Worm (Caenorhabditis elegans): ENCODE results near the gene srw-142.
"Not testable (repeated sequence)": the region's sequence is repeated elsewhere in the genome, so short reads cannot be mapped to it uniquely, and the experiment has no call there.

Gene srw-142

DNA sequence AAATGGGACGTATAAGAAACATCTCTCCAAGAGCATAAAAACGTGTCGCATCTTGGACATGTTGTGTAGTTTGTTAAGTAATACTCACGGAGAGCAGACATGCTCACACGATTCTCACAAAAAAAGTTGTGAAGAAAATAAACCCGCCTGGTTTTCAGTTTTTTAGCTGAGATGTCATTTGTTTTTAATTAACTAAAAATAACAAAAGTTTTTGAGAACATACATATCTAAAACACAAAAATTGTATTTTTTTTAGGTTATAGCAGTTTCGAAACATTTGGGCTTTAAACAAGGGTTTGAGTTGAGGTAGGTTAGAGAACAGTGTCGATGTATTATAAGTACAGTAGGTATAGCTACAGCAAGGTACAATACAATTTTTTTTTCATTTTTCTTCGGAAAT, 6.7 kb upstream of the srw-142 start, which contains the start of gene srh-88:
TSS of gene srh-88 (minus strand) at position 101 of the 400 bp plus-strand sequence.
- no peak for TF ChIP-seq fos-1 (tag; optimal IDR thresholded peaks at IDR 0.05)
- TF ChIP-seq ZK546.5 (tag; optimal IDR thresholded peaks at IDR 0.05), result no peak
- no peak for TF ChIP-seq unc-39 (tag; optimal IDR thresholded peaks at IDR 0.05)
- TF ChIP-seq alr-1 (tag; optimal IDR thresholded peaks at IDR 0.05), result no peak
- TF ChIP-seq lin-11 (tag; optimal IDR thresholded peaks at IDR 0.05), result no peak
- TF ChIP-seq crh-2 (tag; optimal IDR thresholded peaks at IDR 0.05), result no peak
- no peak for TF ChIP-seq ztf-4 (tag; optimal IDR thresholded peaks at IDR 0.05)
- TF ChIP-seq lin-13 (GFP tag; optimal IDR thresholded peaks at IDR 0.05), result no peak
- no peak for TF ChIP-seq sma-9 (GFP tag; optimal IDR thresholded peaks at IDR 0.05)
- TF ChIP-seq sma-9 (tag; optimal IDR thresholded peaks at IDR 0.05), result no peak
- no peak for TF ChIP-seq C34F6.9 (tag; optimal IDR thresholded peaks at IDR 0.05)
- TF ChIP-seq elt-3 (tag; optimal IDR thresholded peaks at IDR 0.05), result no peak
- TF ChIP-seq ceh-16 (tag; optimal IDR thresholded peaks at IDR 0.05), result no peak
- TF ChIP-seq unc-55 (GFP tag; optimal IDR thresholded peaks at IDR 0.05), result no peak
- no peak for TF ChIP-seq peb-1 (tag; optimal IDR thresholded peaks at IDR 0.05)
- no peak for TF ChIP-seq snpc-4 (tag; optimal IDR thresholded peaks at IDR 0.05)
- no peak for TF ChIP-seq R02D3.7 (tag; optimal IDR thresholded peaks at IDR 0.05)

DNA sequence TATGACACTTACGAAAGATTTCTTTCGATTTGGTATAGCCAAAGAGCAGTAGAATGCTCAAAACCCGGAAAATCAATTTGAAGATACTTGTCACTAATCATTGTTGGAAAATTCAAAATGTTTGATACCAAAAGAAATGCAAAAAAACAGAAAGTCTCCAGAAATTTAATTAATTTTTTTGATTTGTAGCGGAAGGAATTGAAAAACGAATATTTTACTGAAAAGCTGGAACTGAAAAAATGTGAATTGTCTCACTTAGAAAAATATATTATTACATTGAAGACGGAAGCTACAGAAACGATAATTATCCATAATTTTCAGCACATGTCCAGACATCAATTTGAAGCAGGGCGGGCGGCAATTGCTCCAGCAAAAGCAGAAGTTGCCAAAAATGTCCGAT, 4.9 kb upstream of the srw-142 start, which contains the start of gene srw-138:
TSS of gene srw-138 (minus strand) at position 101 of the 400 bp plus-strand sequence.
- TF ChIP-seq elt-1 (tag; optimal IDR thresholded peaks at IDR 0.05) (no peak), C34F6.9 (tag; optimal IDR thresholded peaks at IDR 0.05) (no peak), lin-11 (tag; optimal IDR thresholded peaks at IDR 0.05) (no peak), unc-39 (tag; optimal IDR thresholded peaks at IDR 0.05) (no peak), F13H6.1 (tag; optimal IDR thresholded peaks at IDR 0.05) (no peak), zag-1 (tag; optimal IDR thresholded peaks at IDR 0.05) (no peak), R02D3.7 (tag; optimal IDR thresholded peaks at IDR 0.05) (no peak), nhr-129 (tag; optimal IDR thresholded peaks at IDR 0.05) (no peak)

ce11 chrV:2960894-2961293, 2.8 kb upstream of the srw-142 start, which contains the start of gene srw-144:
TSS of gene srw-144 (minus strand) at chrV:2960994.
- TF ChIP-seq sma-9 (GFP tag; optimal IDR thresholded peaks at IDR 0.05) (no peak), sma-9 (tag; optimal IDR thresholded peaks at IDR 0.05) (no peak), unc-62 (GFP tag; optimal IDR thresholded peaks at IDR 0.05) (no peak), ztf-11 (tag; optimal IDR thresholded peaks at IDR 0.05) (no peak), R02D3.7 (tag; optimal IDR thresholded peaks at IDR 0.05) (no peak), sma-3 (GFP tag; optimal IDR thresholded peaks at IDR 0.05) (no peak), ztf-1 (GFP tag; conservative IDR thresholded peaks at IDR 0.05) (no peak), zag-1 (tag; optimal IDR thresholded peaks at IDR 0.05) (no peak), nhr-12 (tag; optimal IDR thresholded peaks at IDR 0.05) (no peak)

DNA sequence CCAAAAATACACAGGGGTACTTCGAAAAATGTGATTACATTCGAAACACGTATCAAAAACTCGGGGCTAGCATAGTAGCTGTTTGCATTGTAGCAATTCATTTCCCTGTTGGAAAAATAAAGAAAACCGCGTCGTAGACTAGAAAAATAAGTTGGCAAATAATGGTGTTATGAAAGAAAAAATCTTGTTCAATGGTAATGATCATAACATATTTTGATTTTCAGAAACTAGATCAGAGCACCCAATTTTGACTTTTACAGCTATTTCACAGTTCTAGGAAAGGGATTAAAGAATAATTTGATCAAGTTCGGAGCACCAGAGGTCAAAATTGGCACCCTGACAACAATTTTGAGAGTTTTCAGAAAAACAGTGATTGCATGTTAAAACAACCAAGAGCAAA, 2.8 kb downstream of the srw-142 start, which contains the start of gene srh-248:
TSS of gene srh-248 (minus strand) at position 101 of the 400 bp plus-strand sequence.
- not testable (repeated sequence) for TF ChIP-seq dmd-4, fos-1, crh-2 (tag; optimal IDR thresholded peaks at IDR 0.05)

ce11 chrV:2952102-2952501, 6.0 kb downstream of the srw-142 start, which contains the start of gene srw-122:
TSS of gene srw-122 (minus strand) at chrV:2952202.
- not testable (repeated sequence) for TF ChIP-seq ceh-82, ceh-16, unc-39 (tag; optimal IDR thresholded peaks at IDR 0.05)

ce11 chrV:2945602-2946001, 12.5 kb downstream of the srw-142 start, which contains the start of gene srh-87:
TSS of gene srh-87 (minus strand) at chrV:2945702.
- TF ChIP-seq ceh-82 (tag; optimal IDR thresholded peaks at IDR 0.05) (no peak), elt-3 (tag; optimal IDR thresholded peaks at IDR 0.05) (no peak), fos-1 (tag; optimal IDR thresholded peaks at IDR 0.05) (no peak), crh-2 (tag; optimal IDR thresholded peaks at IDR 0.05) (no peak)

ce11 chrV:2943859-2944258, 14.2 kb downstream of the srw-142 start, which contains the start of gene srw-137:
TSS of gene srw-137 (minus strand) at chrV:2943959.
- TF ChIP-seq fos-1 (tag; optimal IDR thresholded peaks at IDR 0.05) (no peak), C34F6.9 (tag; optimal IDR thresholded peaks at IDR 0.05) (no peak), skn-1 (tag; optimal IDR thresholded peaks at IDR 0.05) (no peak)
